Fruit fly (Drosophila melanogaster): ENCODE data around the gene Nubp2.
A peak's percentile ranks its signal among the peaks of the same experiment; 100 is the strongest.

The Nubp2 gene

DNA sequence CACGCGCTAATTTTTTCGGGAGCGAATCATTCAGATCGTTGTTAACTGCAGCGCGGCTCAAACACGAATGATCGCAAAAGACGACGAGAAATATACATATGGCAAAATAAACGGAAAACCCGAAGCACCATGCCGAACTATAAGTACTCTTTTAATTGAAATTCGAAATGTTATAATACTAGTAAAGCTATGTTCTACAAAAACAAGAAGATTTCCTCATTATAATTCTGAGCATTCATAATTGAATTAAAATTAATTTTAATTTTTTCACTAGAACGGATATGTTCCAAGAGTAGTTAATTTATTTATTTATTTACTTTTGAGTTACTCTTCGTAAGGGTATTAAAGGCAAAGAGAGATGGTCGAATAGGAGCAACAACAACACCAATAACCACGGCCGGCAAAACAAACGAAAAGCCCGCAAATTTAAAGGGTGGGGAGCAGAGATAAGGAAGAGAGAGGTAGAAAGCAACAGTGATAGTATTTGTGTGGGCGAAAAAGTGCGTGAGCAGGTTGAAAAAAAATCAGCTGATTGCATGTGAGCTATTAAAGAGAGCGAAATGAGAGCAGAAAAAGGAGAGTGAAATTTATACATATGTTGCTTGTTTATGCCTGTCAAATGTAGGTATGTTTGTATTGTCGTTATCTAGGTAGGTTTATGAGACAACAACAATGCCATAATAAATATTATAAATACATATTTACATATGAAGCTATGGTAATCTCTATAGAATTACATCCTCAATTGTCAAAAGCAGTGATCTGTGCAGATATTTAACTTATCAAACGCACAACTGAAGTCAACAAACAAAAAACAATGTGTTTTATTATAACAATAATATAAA, 32.7 kb upstream of the Nubp2 start (continued):
- TF ChIP-seq CG5953 (GFP tag; IDR thresholded peaks at IDR 0.05), result peak; percentile 36; the same call in 1 of the 2 replicates
- no peak for TF ChIP-seq CG8089 (GFP tag; optimal IDR thresholded peaks at IDR 0.05)
- TF ChIP-seq pzg (GFP tag; optimal IDR thresholded peaks at IDR 0.05), result no peak
- no peak for TF ChIP-seq gsb-n (tag; optimal IDR thresholded peaks at IDR 0.05)
- TF ChIP-seq CG9609 (GFP tag; optimal IDR thresholded peaks at IDR 0.05), result peak; percentile 19
- TF ChIP-seq Ssrp (tag; optimal IDR thresholded peaks at IDR 0.05), result peak; percentile 56
- TF ChIP-seq CG12744 (GFP tag; optimal IDR thresholded peaks at IDR 0.05), result no peak
- no peak for TF ChIP-seq repo (GFP tag; optimal IDR thresholded peaks at IDR 0.05)
- TF ChIP-seq tna (GFP tag; IDR thresholded peaks at IDR 0.05; ENCODE audit: partially characterized antibody), result no peak
- peak; percentile 77 for TF ChIP-seq CG9932 (GFP tag; IDR thresholded peaks at IDR 0.05)
- no peak for TF ChIP-seq CG11560 (tag; IDR thresholded peaks at IDR 0.05)
- no peak for TF ChIP-seq CG15073 (GFP tag; optimal IDR thresholded peaks at IDR 0.05)
- peak; percentile 32 to 57 for TF ChIP-seq bsh (GFP tag; optimal IDR thresholded peaks at IDR 0.05)
- TF ChIP-seq gro (GFP tag; optimal IDR thresholded peaks at IDR 0.05), result peak; percentile 67
- TF ChIP-seq kay (GFP tag; optimal IDR thresholded peaks at IDR 0.05), result no peak
- TF ChIP-seq cg (GFP tag; optimal IDR thresholded peaks at IDR 0.05), result peak; percentile 29
- TF ChIP-seq E2f2 (GFP tag; IDR thresholded peaks at IDR 0.05), result peak; percentile 56; the same call in 1 of the 2 replicates
- TF ChIP-seq CG31365 (tag; optimal IDR thresholded peaks at IDR 0.05), result peak; percentile 0
- peak; percentile 8 for TF ChIP-seq Side (GFP tag; optimal IDR thresholded peaks at IDR 0.05)
- TF ChIP-seq Dp (GFP tag; optimal IDR thresholded peaks at IDR 0.05), result no peak
- TF ChIP-seq gce (GFP tag; IDR thresholded peaks at IDR 0.05), result 0 out of 3 replicates have a peak, but pooled peaks have one; percentile 47
- TF ChIP-seq Drgx (GFP tag; IDR thresholded peaks at IDR 0.05), result peak; percentile 88
- peak; percentile 88 for TF ChIP-seq gem (tag; optimal IDR thresholded peaks at IDR 0.05)
- no peak for TF ChIP-seq CG16779 (GFP tag; IDR thresholded peaks at IDR 0.05)
- peak; percentile 85; the same call in 2 of the 3 replicates for TF ChIP-seq CG34422 (GFP tag; IDR thresholded peaks at IDR 0.05)
- peak; percentile 84 for TF ChIP-seq CG18599 (GFP tag; optimal IDR thresholded peaks at IDR 0.05)
- peak; percentile 89 for TF ChIP-seq sens (GFP tag)
- peak; percentile 39 for TF ChIP-seq zfh2 (GFP tag; optimal IDR thresholded peaks at IDR 0.05)
- TF ChIP-seq Ets97D (GFP tag; optimal IDR thresholded peaks at IDR 0.05), result peak; percentile 9
- peak; percentile 64 for TF ChIP-seq Jarid2 (GFP tag; optimal IDR thresholded peaks at IDR 0.05)
- TF ChIP-seq ase (GFP tag; IDR thresholded peaks at IDR 0.05), result peak; percentile 69; the same call in 2 of the 3 replicates
- TF ChIP-seq Mes4 (GFP tag; optimal IDR thresholded peaks at IDR 0.05), result no peak
- peak; percentile 49 for TF ChIP-seq sug (tag; optimal IDR thresholded peaks at IDR 0.05)
- peak; percentile 12 for TF ChIP-seq Myb (GFP tag; optimal IDR thresholded peaks at IDR 0.05)
- no peak for TF ChIP-seq Mad (GFP tag; optimal IDR thresholded peaks at IDR 0.05)
- no peak for TF ChIP-seq CG13894 (tag; optimal IDR thresholded peaks at IDR 0.05)
- TF ChIP-seq CG14667 (GFP tag; IDR thresholded peaks at IDR 0.05), result no peak; the same call in 1 of the 2 replicates
- TF ChIP-seq CG13775 (GFP tag; optimal IDR thresholded peaks at IDR 0.05), result no peak
- TF ChIP-seq CG2202 (tag; optimal IDR thresholded peaks at IDR 0.05), result no peak
- TF ChIP-seq unpg (GFP tag; optimal IDR thresholded peaks at IDR 0.05), result peak; percentile 83
- peak; percentile 55; the same call in 1 of the 4 replicates for TF ChIP-seq Dll (GFP tag; IDR thresholded peaks at IDR 0.05; ENCODE audit: partially characterized antibody)
- TF ChIP-seq eve (GFP tag; optimal IDR thresholded peaks at IDR 0.05), result peak in 1 of 2 experiments; percentile 47
- TF ChIP-seq CG8765 (GFP tag; IDR thresholded peaks at IDR 0.05), result peak; percentile 25; the same call in 1 of the 2 replicates
- TF ChIP-seq Dbx (GFP tag; IDR thresholded peaks at IDR 0.05), result peak; percentile 83
- TF ChIP-seq Vsx1 (GFP tag; optimal IDR thresholded peaks at IDR 0.05), result peak; percentile 53
- no peak for TF ChIP-seq Antp (GFP tag; optimal IDR thresholded peaks at IDR 0.05)
- TF ChIP-seq CG1602 (GFP tag; optimal IDR thresholded peaks at IDR 0.05), result peak; percentile 13
- TF ChIP-seq salm (tag; optimal IDR thresholded peaks at IDR 0.05), result peak; percentile 69
- peak; percentile 45 for TF ChIP-seq CG12942 (GFP tag; optimal IDR thresholded peaks at IDR 0.05)

All from whole organism, embryonic.